Worm (Caenorhabditis elegans) whole organism, midembryonic: ENCODE data around the gene str-226.

Experiments
- cog-1 ChIP-seq: sonication (generic microtip); optimal IDR thresholded peaks from 2 replicates; lab custom pipeline; 2016; ENCODE audit warnings: missing genetic modification characterization, missing compliant biosample characterization
- klf-2 ChIP-seq: fragments of 200-800 bp; sonication (Bioruptor generic); conservative IDR thresholded peaks from 2 replicates; pipeline ENCODE4 v1.3.6; 2022; ENCODE audit warnings: missing genetic modification reagents, missing genetic modification characterization, missing compliant biosample characterization

ce11 chrV:3530403-3530802 is 17.9 kb downstream of the str-226 start, which contains the start of gene srbc-66:
- TF ChIP-seq klf-2 (GFP tag; lab: Robert Waterston, UW) (no peak), cog-1 (tag; lab: Kevin White, UChicago) (no peak)
